Worm (Caenorhabditis elegans): ENCODE measurements around the gene tex-2.

DNA sequence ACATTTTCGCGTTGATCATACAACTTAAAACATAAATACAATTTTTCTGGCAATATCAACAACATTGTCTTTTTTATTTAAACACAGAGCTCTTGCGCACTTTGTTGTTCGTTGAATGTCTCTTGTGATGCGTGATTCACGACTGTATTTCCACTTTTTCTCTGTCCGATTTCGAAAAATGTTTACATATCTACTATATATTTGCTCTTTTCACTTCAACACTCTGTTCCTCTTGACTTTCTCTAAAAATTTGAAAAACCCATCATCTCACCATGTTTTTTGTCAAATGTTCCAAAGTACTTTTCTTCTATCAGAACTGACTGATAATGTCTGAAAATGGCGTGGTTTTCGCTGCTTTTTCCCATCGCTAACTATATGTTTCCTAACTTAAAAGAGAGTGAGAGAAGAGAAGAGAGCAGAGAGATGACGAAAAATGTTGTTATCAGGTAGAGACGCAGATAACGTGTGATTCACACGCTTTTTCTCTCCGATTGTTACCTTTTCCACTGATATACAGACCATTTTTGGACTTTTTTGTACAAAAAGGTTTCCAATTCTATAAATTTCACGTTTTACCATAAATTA, 38.6 kb upstream of the tex-2 start:
- TF ChIP-seq ama-1 (optimal IDR thresholded peaks at IDR 0.05) (no peak), pax-1 (tag; optimal IDR thresholded peaks at IDR 0.05) (no peak), ceh-9 (tag; optimal IDR thresholded peaks at IDR 0.05) (no peak), dmd-4 (tag; optimal IDR thresholded peaks at IDR 0.05; ENCODE audit: borderline replicate concordance) (no peak), fkh-6 (tag; optimal IDR thresholded peaks at IDR 0.05) (no peak), pqm-1 (tag; optimal IDR thresholded peaks at IDR 0.05) (no peak), tbx-7 (tag; optimal IDR thresholded peaks at IDR 0.05) (no peak), sox-4 (tag; optimal IDR thresholded peaks at IDR 0.05) (no peak), ceh-19 (GFP tag; optimal IDR thresholded peaks at IDR 0.05) (no peak), elt-2 (tag; optimal IDR thresholded peaks at IDR 0.05) (peak; percentile 69)
